Worm (Caenorhabditis elegans) whole organism, L4 larva: ENCODE results near the gene F07H5.13.

Source experiments
- D1046.2 ChIP-seq: fragments of 200-800 bp; sonication (Bioruptor generic); IDR thresholded peaks from 2 replicates; pipeline ENCODE4 v1.3.6; 2022; ENCODE audit warnings: missing genetic modification characterization, missing compliant biosample characterization
- F44E2.7 ChIP-seq: fragments of 200-800 bp; sonication (Bioruptor generic); IDR thresholded peaks from 2 replicates; pipeline ENCODE4 v2.1.2; 2022; ENCODE audit warnings: missing genetic modification characterization, missing compliant biosample characterization
- R02D3.7 ChIP-seq: fragments of 150-350 bp; sonication (generic microtip); optimal IDR thresholded peaks from 3 replicates; lab custom pipeline; 2014; ENCODE audit warnings: missing biosample characterization, missing genetic modification characterization
- T20F7.1 ChIP-seq: fragments of 200-800 bp; sonication (Bioruptor generic); optimal IDR thresholded peaks from 2 replicates; lab custom pipeline; 2018; ENCODE audit warnings: mild to moderate bottlenecking, missing genetic modification characterization, missing compliant biosample characterization
- T26A8.4 ChIP-seq: fragments of 200-800 bp; sonication (Bioruptor generic); IDR thresholded peaks from 2 replicates; pipeline ENCODE4 v1.3.6; 2022; ENCODE audit warnings: missing genetic modification characterization, missing compliant biosample characterization
- Y105C5A.15 ChIP-seq: fragments of 200-800 bp; sonication (Bioruptor generic); IDR thresholded peaks from 2 replicates; pipeline ENCODE4 v1.3.6; 2022; ENCODE audit warnings: missing genetic modification characterization, missing compliant biosample characterization
- Y48G9A.11 ChIP-seq: fragments of 200-800 bp; sonication (Bioruptor generic); IDR thresholded peaks from 2 replicates; pipeline ENCODE4 v1.3.6; 2022; ENCODE audit warnings: missing genetic modification reagents, missing genetic modification characterization, missing compliant biosample characterization
- Y5F2A.4 ChIP-seq: fragments of 200-800 bp; sonication (Bioruptor generic); optimal IDR thresholded peaks from 2 replicates; lab custom pipeline; 2018; ENCODE audit warnings: mild to moderate bottlenecking, missing genetic modification characterization, missing compliant biosample characterization
- ama-1 ChIP-seq: fragments of 150-350 bp; optimal IDR thresholded peaks from 2 replicates; lab custom pipeline; 2014; ENCODE audit warnings: inconsistent platforms, mixed read lengths
- arid-1 ChIP-seq: fragments of 200-800 bp; sonication (Bioruptor generic); conservative IDR thresholded peaks from 2 replicates; pipeline ENCODE4 v1.3.6; 2022; ENCODE audit warnings: missing genetic modification reagents, missing genetic modification characterization, missing compliant biosample characterization
- ceh-20 ChIP-seq: fragments of 200-800 bp; sonication (Bioruptor generic); IDR thresholded peaks from 2 replicates; pipeline ENCODE4 v1.3.6; 2022; ENCODE audit warnings: missing genetic modification reagents, missing genetic modification characterization, missing compliant biosample characterization
- ceh-44 ChIP-seq: fragments of 200-800 bp; sonication (Bioruptor generic); IDR thresholded peaks from 2 replicates; pipeline ENCODE4 v1.3.6; 2022; ENCODE audit warnings: missing genetic modification reagents, missing genetic modification characterization, missing compliant biosample characterization
- ces-1 ChIP-seq: fragments of 150-350 bp; sonication (generic microtip); optimal IDR thresholded peaks from 4 replicates; lab custom pipeline; 2014; ENCODE audit warnings: missing biosample characterization, missing genetic modification reagents, missing genetic modification characterization
- daf-12 ChIP-seq: fragments of 150-350 bp; optimal IDR thresholded peaks from 2 replicates; lab custom pipeline; 2014; ENCODE audit warnings: missing biosample characterization, missing genetic modification reagents, missing genetic modification characterization
- daf-16 ChIP-seq, 3 experiments: sonication (generic microtip); optimal IDR thresholded peaks; 2 replicates each; lab custom pipeline; 2016 to 2017; ENCODE audit warnings: missing genetic modification characterization in 3 of 3, missing genetic modification reagents in 3 of 3, mild to moderate bottlenecking in 2 of 3, missing compliant biosample characterization in 2 of 3, missing biosample characterization in 1 of 3, moderate library complexity in 1 of 3
- dmd-6 ChIP-seq: fragments of 200-800 bp; sonication (Bioruptor generic); IDR thresholded peaks from 2 replicates; pipeline ENCODE4 v1.3.6; 2022; ENCODE audit warnings: missing genetic modification reagents, missing genetic modification characterization, missing compliant biosample characterization
- dmd-8 ChIP-seq: fragments of 200-800 bp; sonication (Bioruptor generic); IDR thresholded peaks from 2 replicates; pipeline ENCODE4 v1.3.6; 2022; ENCODE audit warnings: missing genetic modification characterization, missing compliant biosample characterization
- egl-27 ChIP-seq: sonication (generic microtip); optimal IDR thresholded peaks from 3 replicates; lab custom pipeline; 2017; ENCODE audit warnings: missing biosample characterization, missing genetic modification reagents, missing genetic modification characterization
- hlh-30 ChIP-seq: sonication (generic microtip); optimal IDR thresholded peaks from 2 replicates; lab custom pipeline; 2017; ENCODE audit warnings: antibody characterized with exemption, mild to moderate bottlenecking, missing genetic modification characterization, missing compliant biosample characterization; ENCODE audit not compliant: insufficient read depth
- lin-1 ChIP-seq: fragments of 200-800 bp; sonication (Bioruptor generic); IDR thresholded peaks from 2 replicates; pipeline ENCODE4 v1.3.6; 2022; ENCODE audit warnings: missing genetic modification reagents, missing genetic modification characterization, missing compliant biosample characterization
- lin-38 ChIP-seq: fragments of 200-800 bp; sonication (Bioruptor generic); IDR thresholded peaks from 2 replicates; pipeline ENCODE4 v1.3.6; 2022; ENCODE audit warnings: missing genetic modification reagents, missing genetic modification characterization, missing compliant biosample characterization
- lir-3 ChIP-seq: sonication (generic microtip); optimal IDR thresholded peaks from 2 replicates; lab custom pipeline; 2016; ENCODE audit warnings: mild to moderate bottlenecking, missing genetic modification characterization, missing compliant biosample characterization
- madf-5 ChIP-seq, 2 experiments: fragments of 200-800 bp; sonication (Bioruptor generic); IDR thresholded peaks; 2 replicates each; pipeline ENCODE4 v1.3.6; 2022; ENCODE audit warnings: missing compliant biosample characterization in 2 of 2, missing genetic modification characterization in 2 of 2
- mdl-1 ChIP-seq, 2 experiments: fragments of 150-350 bp in 1 of 2; sonication (generic microtip) in 1 of 2; optimal IDR thresholded peaks; 2 replicates each; lab custom pipeline; 2014 to 2017; ENCODE audit warnings: missing biosample characterization in 2 of 2, missing genetic modification characterization in 2 of 2
- mxl-2 ChIP-seq: fragments of 200-800 bp; sonication (Bioruptor generic); conservative IDR thresholded peaks from 2 replicates; pipeline ENCODE4 v1.3.6; 2022; ENCODE audit warnings: missing genetic modification reagents, missing genetic modification characterization, missing compliant biosample characterization
- nhr-111 ChIP-seq: fragments of 200-800 bp; sonication (Bioruptor generic); optimal IDR thresholded peaks from 2 replicates; lab custom pipeline; 2018; ENCODE audit warnings: mild to moderate bottlenecking, missing genetic modification characterization, missing compliant biosample characterization
- nhr-237 ChIP-seq: sonication (generic microtip); optimal IDR thresholded peaks from 2 replicates; lab custom pipeline; 2017; ENCODE audit warnings: missing biosample characterization, missing genetic modification characterization
- nhr-25 ChIP-seq: sonication (generic microtip); optimal IDR thresholded peaks from 2 replicates; lab custom pipeline; 2017; ENCODE audit warnings: missing genetic modification characterization, mild to moderate bottlenecking, missing compliant biosample characterization, antibody characterized with exemption, moderate library complexity, borderline replicate concordance; ENCODE audit not compliant: insufficient read depth
- nhr-28 ChIP-seq: fragments of 150-350 bp; optimal IDR thresholded peaks from 2 replicates; lab custom pipeline; 2014; ENCODE audit warnings: missing biosample characterization, missing genetic modification characterization
- nhr-41 ChIP-seq: fragments of 200-800 bp; sonication (Bioruptor generic); IDR thresholded peaks from 2 replicates; pipeline ENCODE4 v1.3.6; 2022; ENCODE audit warnings: missing genetic modification reagents, missing genetic modification characterization, missing compliant biosample characterization
- nhr-42 ChIP-seq: fragments of 200-800 bp; sonication (Bioruptor generic); IDR thresholded peaks from 2 replicates; pipeline ENCODE4 v1.3.6; 2022; ENCODE audit warnings: missing genetic modification characterization, missing compliant biosample characterization
- nhr-48 ChIP-seq: sonication (generic microtip); optimal IDR thresholded peaks from 2 replicates; lab custom pipeline; 2016; ENCODE audit warnings: mild to moderate bottlenecking, missing genetic modification characterization, missing compliant biosample characterization
- nhr-76 ChIP-seq: fragments of 150-350 bp; optimal IDR thresholded peaks from 2 replicates; lab custom pipeline; 2014; ENCODE audit warnings: missing biosample characterization, missing genetic modification characterization
- pha-4 ChIP-seq, 2 experiments: fragments of 150-350 bp in 1 of 2; fragments of 200-800 bp in 1 of 2; sonication (Bioruptor generic) in 1 of 2; IDR thresholded peaks in 1 of 2; optimal IDR thresholded peaks in 1 of 2; 2 replicates each; pipeline versions ENCODE4 v1.3.6 to Lab custom; 2014 to 2022; ENCODE audit warnings: missing genetic modification characterization in 2 of 2, missing genetic modification reagents in 2 of 2, missing biosample characterization in 1 of 2, missing compliant biosample characterization in 1 of 2
- php-3 ChIP-seq: fragments of 200-800 bp; sonication (Bioruptor generic); IDR thresholded peaks from 2 replicates; pipeline ENCODE4 v1.3.6; 2022; ENCODE audit warnings: missing genetic modification reagents, missing genetic modification characterization, missing compliant biosample characterization
- pqm-1 ChIP-seq: sonication (generic microtip); optimal IDR thresholded peaks from 2 replicates; lab custom pipeline; 2017; ENCODE audit warnings: missing biosample characterization, missing genetic modification characterization
- rbr-2 ChIP-seq: sonication (generic microtip); optimal IDR thresholded peaks from 2 replicates; lab custom pipeline; 2016; ENCODE audit warnings: missing genotype, missing genetic modification characterization, missing compliant biosample characterization
- skn-1 ChIP-seq: fragments of 150-350 bp; optimal IDR thresholded peaks from 2 replicates; lab custom pipeline; 2014; ENCODE audit warnings: missing biosample characterization, missing genetic modification characterization
- snpc-1.2 ChIP-seq: fragments of 200-800 bp; sonication (Bioruptor generic); IDR thresholded peaks from 2 replicates; pipeline ENCODE4 v1.3.6; 2022; ENCODE audit warnings: missing genetic modification reagents, missing genetic modification characterization, missing compliant biosample characterization
- snpc-4 ChIP-seq: fragments of 150-350 bp; optimal IDR thresholded peaks from 2 replicates; lab custom pipeline; 2014; ENCODE audit warnings: missing biosample characterization, missing genetic modification characterization
- spr-1 ChIP-seq: sonication (generic microtip); optimal IDR thresholded peaks from 2 replicates; lab custom pipeline; 2016; ENCODE audit warnings: mild to moderate bottlenecking, missing genetic modification characterization, missing compliant biosample characterization
- spr-3 ChIP-seq: fragments of 200-800 bp; sonication (Bioruptor generic); optimal IDR thresholded peaks from 2 replicates; lab custom pipeline; 2018; ENCODE audit warnings: mild to moderate bottlenecking, missing genetic modification characterization, missing compliant biosample characterization
- unc-130 ChIP-seq: sonication (generic microtip); optimal IDR thresholded peaks from 2 replicates; lab custom pipeline; 2016; ENCODE audit warnings: missing genetic modification reagents, missing genetic modification characterization, missing compliant biosample characterization
- unc-39 ChIP-seq: sonication (generic microtip); optimal IDR thresholded peaks from 2 replicates; lab custom pipeline; 2017; ENCODE audit warnings: missing biosample characterization, missing genetic modification characterization
- unc-62 ChIP-seq, 3 experiments: fragments of 150-350 bp in 1 of 3; sonication (generic microtip); optimal IDR thresholded peaks in 2 of 3; peaks in 1 of 3; 1 replicate in 1 of 3; 2 replicates in 2 of 3; lab custom pipeline; 2014 to 2017; ENCODE audit warnings: missing biosample characterization in 3 of 3, missing genetic modification characterization in 3 of 3, missing genetic modification reagents in 3 of 3, missing genotype in 1 of 3
- vab-7 ChIP-seq: fragments of 200-800 bp; sonication (Bioruptor generic); IDR thresholded peaks from 2 replicates; pipeline ENCODE4 v1.3.6; 2022; ENCODE audit warnings: missing genetic modification reagents, missing genetic modification characterization, missing compliant biosample characterization
- zag-1 ChIP-seq: fragments of 150-350 bp; optimal IDR thresholded peaks from 2 replicates; lab custom pipeline; 2014; ENCODE audit warnings: missing biosample characterization, missing genetic modification characterization
- zip-2 ChIP-seq: fragments of 150-350 bp; optimal IDR thresholded peaks from 2 replicates; lab custom pipeline; 2014; ENCODE audit warnings: missing biosample characterization, missing genetic modification characterization
- ztf-11 ChIP-seq: fragments of 150-350 bp; optimal IDR thresholded peaks from 2 replicates; lab custom pipeline; 2014; ENCODE audit warnings: missing biosample characterization, missing genetic modification characterization
- ztf-7 ChIP-seq: fragments of 150-350 bp; optimal IDR thresholded peaks from 2 replicates; lab custom pipeline; 2014; ENCODE audit warnings: missing biosample characterization, missing genetic modification characterization

F07H5.13 gene

DNA sequence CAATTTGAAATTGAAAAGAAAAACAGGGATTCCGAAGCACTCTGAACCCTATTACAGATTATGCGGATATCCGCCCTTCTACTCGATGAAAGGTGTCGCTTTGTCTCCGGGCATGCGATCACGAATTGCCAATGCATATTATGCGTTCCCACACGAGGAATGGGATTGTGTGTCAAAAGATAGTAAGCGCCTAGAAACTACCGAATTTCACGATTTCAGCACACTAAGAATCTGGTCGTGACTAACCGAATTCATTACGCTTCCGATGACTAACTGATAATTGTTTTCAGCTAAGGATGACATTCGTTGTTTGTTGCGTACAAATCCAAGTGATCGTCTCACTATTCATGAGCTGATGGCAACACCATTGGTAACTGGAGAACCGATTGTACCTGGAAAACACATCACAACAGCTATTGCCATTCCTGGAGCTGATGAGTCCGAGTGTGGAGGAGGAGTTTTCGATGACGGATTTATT, 44.0 kb upstream of the F07H5.13 start (continued):
- peak; percentile 64; the same call in 1 of the 2 replicates for TF ChIP-seq ceh-20
- peak; percentile 49; the same call in 1 of the 2 replicates for TF ChIP-seq vab-7
- TF ChIP-seq nhr-25 = peak; percentile 71
- TF ChIP-seq php-3 (GFP tag; lab: Robert Waterston, UW) = no peak
- no peak for TF ChIP-seq snpc-4 (tag; lab: Kevin White, UChicago)
- no peak for TF ChIP-seq pqm-1
- no peak for TF ChIP-seq ztf-7 (tag; lab: Kevin White, UChicago)
- TF ChIP-seq ztf-11 = no peak
- no peak for TF ChIP-seq ces-1 (GFP tag; lab: Kevin White, UChicago)
- TF ChIP-seq spr-1 (tag; lab: Kevin White, UChicago) = no peak
- peak; percentile 52; the same call in 1 of the 2 replicates for TF ChIP-seq snpc-1.2 (GFP tag; lab: Robert Waterston, UW)
- 0 out of 2 replicates have a peak, but pooled peaks have one; percentile 4 for TF ChIP-seq lin-38 (GFP tag; lab: Robert Waterston, UW)
- TF ChIP-seq ama-1 (lab: Kevin White, UChicago) = peak; percentile 96
- peak; percentile 74; the same call in 1 of the 2 replicates for TF ChIP-seq Y105C5A.15
- TF ChIP-seq nhr-42 (GFP tag; lab: Robert Waterston, UW) = no peak
- TF ChIP-seq lin-1 (GFP tag; lab: Robert Waterston, UW) = no peak
- TF ChIP-seq Y5F2A.4 (GFP tag; lab: Kevin White, UChicago) = no peak
- TF ChIP-seq madf-5 (GFP tag; IDR thresholded peaks at IDR 0.05; lab: Robert Waterston, UW) = peak in 1 of 2 experiments; percentile 63; a peak in 1 of 4 replicates
- no peak for TF ChIP-seq zip-2
- peak; percentile 10; the same call in 1 of the 2 replicates for TF ChIP-seq dmd-6 (GFP tag; lab: Robert Waterston, UW)
- TF ChIP-seq lir-3 (tag; lab: Kevin White, UChicago) = no peak
- no peak for TF ChIP-seq unc-62 (GFP tag; optimal IDR thresholded peaks at IDR 0.05 in 1 of 2; lab: Kevin White, UChicago)
- TF ChIP-seq unc-62 (tag; optimal IDR thresholded peaks at IDR 0.05; lab: Kevin White, UChicago) = no peak
- no peak for TF ChIP-seq F44E2.7 (GFP tag; lab: Robert Waterston, UW)
- TF ChIP-seq unc-130 (GFP tag; lab: Kevin White, UChicago) = no peak
- TF ChIP-seq dmd-8 (GFP tag; lab: Robert Waterston, UW) = no peak
- no peak for TF ChIP-seq skn-1 (tag; lab: Kevin White, UChicago)
- TF ChIP-seq zag-1 = no peak
- TF ChIP-seq nhr-76 (tag; lab: Kevin White, UChicago) = no peak
- no peak for TF ChIP-seq rbr-2 (tag; lab: Kevin White, UChicago)
- no peak for TF ChIP-seq spr-3 (GFP tag; lab: Kevin White, UChicago)
- TF ChIP-seq pha-4 (GFP tag; IDR thresholded peaks at IDR 0.05; lab: Robert Waterston, UW) = no peak
- no peak for TF ChIP-seq pha-4 (tag; optimal IDR thresholded peaks at IDR 0.05; lab: Kevin White, UChicago)
- no peak for TF ChIP-seq Y48G9A.11 (GFP tag; lab: Robert Waterston, UW)
- no peak for TF ChIP-seq daf-16 (GFP tag; optimal IDR thresholded peaks at IDR 0.05; lab: Kevin White, UChicago)
- TF ChIP-seq daf-16 (tag; optimal IDR thresholded peaks at IDR 0.05; lab: Kevin White, UChicago) = peak; percentile 7
- TF ChIP-seq nhr-28 = no peak
- TF ChIP-seq nhr-41 (GFP tag; lab: Robert Waterston, UW) = peak; percentile 43
- TF ChIP-seq nhr-111 (GFP tag; lab: Kevin White, UChicago) = peak; percentile 77
- no peak for TF ChIP-seq mdl-1 (tag; optimal IDR thresholded peaks at IDR 0.05; lab: Kevin White, UChicago)
- 0 out of 2 replicates have a peak, but pooled peaks have one; percentile 37 for TF ChIP-seq arid-1 (GFP tag; lab: Robert Waterston, UW)
- TF ChIP-seq egl-27 (tag; lab: Kevin White, UChicago) = no peak
- peak; percentile 35 for TF ChIP-seq T20F7.1 (GFP tag; lab: Kevin White, UChicago)
- no peak for TF ChIP-seq unc-39
- TF ChIP-seq nhr-48 (tag; lab: Kevin White, UChicago) = no peak
- TF ChIP-seq ceh-44 = no peak
- no peak for TF ChIP-seq daf-12 (tag; lab: Kevin White, UChicago)
- peak; percentile 68 for TF ChIP-seq mxl-2 (GFP tag; lab: Robert Waterston, UW)
- peak; percentile 64 for TF ChIP-seq T26A8.4
- no peak for TF ChIP-seq nhr-237 (tag; lab: Kevin White, UChicago)
- TF ChIP-seq D1046.2 = peak; percentile 28; the same call in 1 of the 2 replicates
- TF ChIP-seq R02D3.7 (tag; lab: Kevin White, UChicago) = no peak
- no peak for TF ChIP-seq hlh-30 (tag; lab: Kevin White, UChicago)
